Worm (Caenorhabditis elegans): ENCODE results near the gene twk-18.

DNA sequence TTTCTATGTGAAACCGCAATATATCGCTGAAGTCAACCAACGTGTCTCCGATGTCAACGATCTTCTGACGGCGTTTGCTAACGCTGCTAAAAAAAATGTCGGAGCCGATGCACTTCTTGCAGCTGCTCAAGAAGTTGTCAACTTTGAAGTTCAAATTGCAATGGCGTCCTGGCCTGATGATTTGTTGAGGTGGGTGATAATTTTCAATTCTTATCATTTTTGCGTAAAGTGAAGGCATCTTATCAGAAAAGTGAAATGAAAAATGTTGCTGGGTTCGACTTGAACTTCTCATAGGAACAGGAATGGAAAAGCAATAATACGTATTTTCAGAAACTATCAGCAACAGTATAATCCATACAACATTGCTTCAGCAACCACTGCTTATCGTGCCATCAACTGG is 48.3 kb downstream of the twk-18 start:
- TF ChIP-seq skn-1 (tag; optimal IDR thresholded peaks at IDR 0.05) (no peak), unc-39 (tag; optimal IDR thresholded peaks at IDR 0.05) (no peak), blmp-1 (tag; optimal IDR thresholded peaks at IDR 0.05; ENCODE audit: insufficient read depth) (no peak), aly-2 (tag; optimal IDR thresholded peaks at IDR 0.05) (no peak)
